Fruit fly (Drosophila melanogaster): ENCODE results near the gene twe.
A peak's percentile ranks its signal among the peaks of the same experiment; 100 is the strongest.

Gene twe

dm6 chr2L:16281419-16282076, 19.9 kb upstream of the twe start (continued):
- TF ChIP-seq CG32006 (GFP tag; optimal IDR thresholded peaks at IDR 0.05) (peak; percentile 81), CG11902 (GFP tag; optimal IDR thresholded peaks at IDR 0.05) (no peak)

- TF ChIP-seq esn (GFP tag; optimal IDR thresholded peaks at IDR 0.05) (peak; percentile 75), CG6276 (GFP tag; optimal IDR thresholded peaks at IDR 0.05) (peak; percentile 92), Sox102F (GFP tag; optimal IDR thresholded peaks at IDR 0.05) (peak; percentile 63), svp (GFP tag) (peak; percentile 79), Sox15 (GFP tag; optimal IDR thresholded peaks at IDR 0.05) (peak; percentile 59), CG8119 (GFP tag; IDR thresholded peaks at IDR 0.05) (peak; percentile 94), CG4318 (GFP tag; optimal IDR thresholded peaks at IDR 0.05) (peak; percentile 96), Lpt (GFP tag; optimal IDR thresholded peaks at IDR 0.05) (peak; percentile 94), CG10669 (GFP tag; optimal IDR thresholded peaks at IDR 0.05) (peak; percentile 83), CG6854 (GFP tag; optimal IDR thresholded peaks at IDR 0.05) (peak; percentile 35), Hr38 (GFP tag; optimal IDR thresholded peaks at IDR 0.05) (peak; percentile 35), Ets21C (GFP tag; optimal IDR thresholded peaks at IDR 0.05) (peak; percentile 42), Ets96B (tag; optimal IDR thresholded peaks at IDR 0.05) (peak; percentile 90), CG32006 (GFP tag; optimal IDR thresholded peaks at IDR 0.05) (peak; percentile 99), net (GFP tag; optimal IDR thresholded peaks at IDR 0.05) (peak; percentile 95), CG7368 (GFP tag; optimal IDR thresholded peaks at IDR 0.05) (peak; percentile 70), CG3919 (GFP tag; optimal IDR thresholded peaks at IDR 0.05) (peak; percentile 89), Eip78C (GFP tag) (peak; percentile 97), CG11902 (GFP tag; optimal IDR thresholded peaks at IDR 0.05) (peak; percentile 55), Sox14 (GFP tag; optimal IDR thresholded peaks at IDR 0.05) (peak; percentile 91), Eip93F (GFP tag; optimal IDR thresholded peaks at IDR 0.05) (no peak), CG6808 (GFP tag; optimal IDR thresholded peaks at IDR 0.05) (peak; percentile 83), OdsH (GFP tag; optimal IDR thresholded peaks at IDR 0.05) (peak; percentile 93), vri (GFP tag; optimal IDR thresholded peaks at IDR 0.05) (peak; percentile 40), CG34406 (GFP tag; optimal IDR thresholded peaks at IDR 0.05) (peak; percentile 78), Eip75B (GFP tag; optimal IDR thresholded peaks at IDR 0.05) (peak; percentile 89), CG9139 (GFP tag; optimal IDR thresholded peaks at IDR 0.05) (peak; percentile 41), salr (GFP tag; optimal IDR thresholded peaks at IDR 0.05) (peak; percentile 72 to 98), pdm3 (GFP tag; optimal IDR thresholded peaks at IDR 0.05) (peak; percentile 93), CG8319 (GFP tag; optimal IDR thresholded peaks at IDR 0.05) (peak; percentile 60), CG8632 (GFP tag; optimal IDR thresholded peaks at IDR 0.05) (peak; percentile 79), dac (GFP tag; optimal IDR thresholded peaks at IDR 0.05) (peak; percentile 93), fd59A (GFP tag; optimal IDR thresholded peaks at IDR 0.05) (peak; percentile 89), Hr39 (GFP tag; optimal IDR thresholded peaks at IDR 0.05) (peak; percentile 71), eg (GFP tag; IDR thresholded peaks at IDR 0.05) (peak; percentile 82), dsx (GFP tag; optimal IDR thresholded peaks at IDR 0.05; ENCODE audit: poor library complexity, severe bottlenecking) (peak; percentile 81), CG15336 (GFP tag; IDR thresholded peaks at IDR 0.05) (peak; percentile 94), Smox (GFP tag; optimal IDR thresholded peaks at IDR 0.05) (peak; percentile 73), Hr4 (GFP tag; optimal IDR thresholded peaks at IDR 0.05) (peak; percentile 98), CG1621 (tag; optimal IDR thresholded peaks at IDR 0.05) (peak; percentile 76), acj6 (GFP tag; optimal IDR thresholded peaks at IDR 0.05) (peak; percentile 91), cyc (GFP tag; optimal IDR thresholded peaks at IDR 0.05) (peak; percentile 52), Met (GFP tag; optimal IDR thresholded peaks at IDR 0.05) (peak; percentile 81), Gug (GFP tag; IDR thresholded peaks at IDR 0.05) (peak; percentile 84), lz (GFP tag; optimal IDR thresholded peaks at IDR 0.05) (peak; percentile 79), CG6163 (GFP tag; IDR thresholded peaks at IDR 0.05) (peak; percentile 72), CG11762 (GFP tag; optimal IDR thresholded peaks at IDR 0.05; ENCODE audit: insufficient read depth) (peak; percentile 84), CG31627 (GFP tag; optimal IDR thresholded peaks at IDR 0.05) (peak; percentile 52), CG16779 (tag; optimal IDR thresholded peaks at IDR 0.05) (peak; percentile 80)
Measured at dm6 chr2L:16279774-16280252, 18.1 kb upstream of the twe start.

All from whole organism, prepupa.